Fruit fly (Drosophila melanogaster): ENCODE results near the gene RpL17.

RpL17 gene

dm6 chrX:6741184-6741586 lies 2.9 kb downstream of the RpL17 start (continued):
- peak; percentile 47 for TF ChIP-seq Bdp1 (GFP tag; optimal IDR thresholded peaks at IDR 0.05)
- peak; percentile 48 for TF ChIP-seq phol (tag; optimal IDR thresholded peaks at IDR 0.05)
- TF ChIP-seq tgo (GFP tag; IDR thresholded peaks at IDR 0.05), result peak; percentile 38; the same call in 2 of the 3 replicates
- peak; percentile 8 for TF ChIP-seq Side (GFP tag; optimal IDR thresholded peaks at IDR 0.05)
- TF ChIP-seq wor (GFP tag; IDR thresholded peaks at IDR 0.05), result no peak
- TF ChIP-seq h (optimal IDR thresholded peaks at IDR 0.05), result no peak
- peak; percentile 9 for TF ChIP-seq kay (GFP tag; optimal IDR thresholded peaks at IDR 0.05)
- peak; percentile 95 for TF ChIP-seq Med (GFP tag)
- TF ChIP-seq br (optimal IDR thresholded peaks at IDR 0.05), result no peak
- TF ChIP-seq chn (GFP tag; optimal IDR thresholded peaks at IDR 0.05), result peak; percentile 46
- peak; percentile 62; the same call in 1 of the 2 replicates for TF ChIP-seq inv (GFP tag; IDR thresholded peaks at IDR 0.05; ENCODE audit: partially characterized antibody)
- TF ChIP-seq CG33213 (GFP tag; optimal IDR thresholded peaks at IDR 0.05), result peak; percentile 70
- TF ChIP-seq insv (GFP tag; optimal IDR thresholded peaks at IDR 0.05), result peak in 1 of 2 experiments; percentile 27
- TF ChIP-seq caup (GFP tag; optimal IDR thresholded peaks at IDR 0.05; ENCODE audit: severe bottlenecking), result peak; percentile 18
- peak; percentile 50; the same call in 1 of the 3 replicates for TF ChIP-seq CG11456 (GFP tag; IDR thresholded peaks at IDR 0.05)
- TF ChIP-seq salm (tag; optimal IDR thresholded peaks at IDR 0.05), result no peak
- TF ChIP-seq emc (GFP tag; optimal IDR thresholded peaks at IDR 0.05), result peak; percentile 21
- TF ChIP-seq Adf1 (GFP tag; IDR thresholded peaks at IDR 0.05), result 0 out of 2 replicates have a peak, but pooled peaks have one; percentile 11
- no peak for TF ChIP-seq Vsx1 (GFP tag; optimal IDR thresholded peaks at IDR 0.05)
- peak; percentile 16 for TF ChIP-seq lbe (GFP tag; optimal IDR thresholded peaks at IDR 0.05)
- TF ChIP-seq CG9437 (GFP tag; optimal IDR thresholded peaks at IDR 0.05), result no peak
- 0 out of 3 replicates have a peak, but pooled peaks have one; percentile 33 for TF ChIP-seq CG2889 (GFP tag; IDR thresholded peaks at IDR 0.05)
- TF ChIP-seq CG10462 (GFP tag; optimal IDR thresholded peaks at IDR 0.05), result peak; percentile 1
- peak; percentile 15 for TF ChIP-seq Hr3 (GFP tag; optimal IDR thresholded peaks at IDR 0.05)
- peak; percentile 56 for TF ChIP-seq gem (tag; optimal IDR thresholded peaks at IDR 0.05)
- no peak for TF ChIP-seq Elba2 (GFP tag; optimal IDR thresholded peaks at IDR 0.05)
- peak; percentile 50 for TF ChIP-seq NfI (GFP tag; optimal IDR thresholded peaks at IDR 0.05)
- TF ChIP-seq CG10321 (GFP tag; IDR thresholded peaks at IDR 0.05), result no peak
- peak; percentile 39 for TF ChIP-seq nmo (GFP tag; optimal IDR thresholded peaks at IDR 0.05)
- TF ChIP-seq CG16863 (GFP tag; optimal IDR thresholded peaks at IDR 0.05), result peak; percentile 18
- no peak for TF ChIP-seq pros (GFP tag; optimal IDR thresholded peaks at IDR 0.05)
- peak; percentile 72 for TF ChIP-seq unc-4 (GFP tag; IDR thresholded peaks at IDR 0.05; ENCODE audit: partially characterized antibody)
- TF ChIP-seq fd96Cb (tag; optimal IDR thresholded peaks at IDR 0.05), result no peak
- no peak for TF ChIP-seq hth (optimal IDR thresholded peaks at IDR 0.05)
- no peak for TF ChIP-seq CG14965 (GFP tag; optimal IDR thresholded peaks at IDR 0.05; ENCODE audit: borderline replicate concordance)
- no peak for TF ChIP-seq Deaf1 (tag; optimal IDR thresholded peaks at IDR 0.05)
- TF ChIP-seq dati (GFP tag; IDR thresholded peaks at IDR 0.05), result no peak
- no peak for TF ChIP-seq Atf-2 (GFP tag; optimal IDR thresholded peaks at IDR 0.05)
- TF ChIP-seq CrebB (tag; optimal IDR thresholded peaks at IDR 0.05), result peak; percentile 43
- no peak for TF ChIP-seq crol (GFP tag; IDR thresholded peaks at IDR 0.05)
- TF ChIP-seq cwo (GFP tag; optimal IDR thresholded peaks at IDR 0.05), result no peak
- TF ChIP-seq CG10366 (GFP tag; IDR thresholded peaks at IDR 0.05), result peak; percentile 19; the same call in 1 of the 2 replicates
- TF ChIP-seq dan (GFP tag; IDR thresholded peaks at IDR 0.05), result no peak
- TF ChIP-seq kah (GFP tag; optimal IDR thresholded peaks at IDR 0.05), result no peak
- no peak for TF ChIP-seq en (GFP tag; optimal IDR thresholded peaks at IDR 0.05)
- peak; percentile 72 for TF ChIP-seq knrl (GFP tag; IDR thresholded peaks at IDR 0.05; ENCODE audit: partially characterized antibody)
- no peak for TF ChIP-seq CG33557 (GFP tag; optimal IDR thresholded peaks at IDR 0.05)
- peak; percentile 74 for TF ChIP-seq slbo (GFP tag; IDR thresholded peaks at IDR 0.05)
- no peak for TF ChIP-seq Neu2 (GFP tag; optimal IDR thresholded peaks at IDR 0.05; ENCODE audit: borderline replicate concordance)
- peak; percentile 86 for TF ChIP-seq vvl (GFP tag; IDR thresholded peaks at IDR 0.05)
- TF ChIP-seq CG12219 (GFP tag; optimal IDR thresholded peaks at IDR 0.05), result no peak
- TF ChIP-seq CG13775 (GFP tag; optimal IDR thresholded peaks at IDR 0.05), result no peak

Measured in whole organism, embryonic.